Worm (Caenorhabditis elegans) whole organism, L1 larva: ENCODE results near the gene acs-21.

Experiments used
- egl-27 ChIP-seq, 2 experiments: fragments of 150-350 bp in 1 of 2; sonication (generic microtip); optimal IDR thresholded peaks; 3 replicates each; lab custom pipeline; 2017 to 2018; ENCODE audit warnings: missing biosample characterization in 2 of 2, missing genetic modification characterization in 2 of 2, missing genetic modification reagents in 2 of 2
- lin-14 ChIP-seq: fragments of 200-800 bp; sonication (Bioruptor generic); optimal IDR thresholded peaks from 2 replicates; lab custom pipeline; 2018; ENCODE audit warnings: mild to moderate bottlenecking, missing genetic modification characterization, moderate library complexity, missing compliant biosample characterization
- lin-15B ChIP-seq: fragments of 150-350 bp; sonication (generic microtip); optimal IDR thresholded peaks from 3 replicates; lab custom pipeline; 2014; ENCODE audit warnings: missing biosample characterization, missing genetic modification characterization
- lsy-2 ChIP-seq, 2 experiments: fragments of 150-350 bp; optimal IDR thresholded peaks; 2 replicates each; lab custom pipeline; 2014; ENCODE audit warnings: missing biosample characterization in 2 of 2, missing genetic modification characterization in 2 of 2
- nhr-11 ChIP-seq: fragments of 150-350 bp; optimal IDR thresholded peaks from 2 replicates; lab custom pipeline; 2014; ENCODE audit warnings: missing biosample characterization, missing genetic modification characterization
- nhr-237 ChIP-seq: fragments of 150-350 bp; optimal IDR thresholded peaks from 2 replicates; lab custom pipeline; 2014; ENCODE audit warnings: missing biosample characterization, missing genetic modification characterization
- pqm-1 ChIP-seq: sonication (generic microtip); optimal IDR thresholded peaks from 3 replicates; lab custom pipeline; 2017; ENCODE audit warnings: missing biosample characterization, missing genetic modification characterization
- tbx-2 ChIP-seq: sonication (generic microtip); optimal IDR thresholded peaks from 2 replicates; lab custom pipeline; 2016; ENCODE audit warnings: missing genetic modification characterization, missing compliant biosample characterization
- ztf-11 ChIP-seq, 2 experiments: sonication (generic microtip); optimal IDR thresholded peaks; 2 replicates each; lab custom pipeline; 2016 to 2017; ENCODE audit warnings: missing genetic modification characterization in 2 of 2, missing biosample characterization in 1 of 2, missing compliant biosample characterization in 1 of 2
- ztf-4 ChIP-seq: fragments of 150-350 bp; optimal IDR thresholded peaks from 2 replicates; lab custom pipeline; 2014; ENCODE audit warnings: missing biosample characterization, missing genetic modification characterization

- no peak for TF ChIP-seq ztf-11 (tag; optimal IDR thresholded peaks at IDR 0.05; lab: Kevin White, UChicago)
- TF ChIP-seq pqm-1: no peak
- TF ChIP-seq egl-27 (tag; optimal IDR thresholded peaks at IDR 0.05; lab: Kevin White, UChicago): no peak
- TF ChIP-seq ztf-4 (tag; lab: Kevin White, UChicago): no peak
- TF ChIP-seq lin-14: no peak
- TF ChIP-seq lin-15B: no peak
- TF ChIP-seq lsy-2 (tag; optimal IDR thresholded peaks at IDR 0.05; lab: Kevin White, UChicago): no peak
- no peak for TF ChIP-seq nhr-11 (tag; lab: Kevin White, UChicago)
- no peak for TF ChIP-seq nhr-237 (tag; lab: Kevin White, UChicago)
- TF ChIP-seq tbx-2 (tag; lab: Kevin White, UChicago): no peak
Measured at ce11 chrV:3069101-3069500, 19.8 kb upstream of the acs-21 start, which contains the start of gene str-40.
